Worm (Caenorhabditis elegans) whole organism, L2 larva: ENCODE data around the gene lin-18.

ENCODE experiments used
- C34F6.9 ChIP-seq: fragments of 150-350 bp; optimal IDR thresholded peaks from 2 replicates; lab custom pipeline; 2014; ENCODE audit warnings: missing biosample characterization, missing genetic modification characterization
- F13H6.1 ChIP-seq: sonication (generic microtip); optimal IDR thresholded peaks from 2 replicates; lab custom pipeline; 2016; ENCODE audit warnings: missing genetic modification characterization, missing compliant biosample characterization
- R02D3.7 ChIP-seq: fragments of 150-350 bp; optimal IDR thresholded peaks from 2 replicates; lab custom pipeline; 2014; ENCODE audit warnings: missing biosample characterization, missing genetic modification characterization
- Y55F3AM.14 ChIP-seq: fragments of 200-800 bp; sonication (Bioruptor generic); optimal IDR thresholded peaks from 2 replicates; lab custom pipeline; 2018; ENCODE audit warnings: mild to moderate bottlenecking, missing genetic modification characterization, missing compliant biosample characterization
- ZK546.5 ChIP-seq: sonication (generic microtip); optimal IDR thresholded peaks from 2 replicates; lab custom pipeline; 2017; ENCODE audit warnings: missing biosample characterization, missing genetic modification characterization
- aly-2 ChIP-seq: fragments of 150-350 bp; optimal IDR thresholded peaks from 2 replicates; lab custom pipeline; 2014; ENCODE audit warnings: missing biosample characterization, missing genetic modification characterization
- ama-1 ChIP-seq: fragments of 150-350 bp; optimal IDR thresholded peaks from 2 replicates; lab custom pipeline; 2018; ENCODE audit warnings: inconsistent platforms
- ceh-16 ChIP-seq: fragments of 150-350 bp; optimal IDR thresholded peaks from 2 replicates; lab custom pipeline; 2014; ENCODE audit warnings: missing biosample characterization, missing genetic modification characterization
- ceh-82 ChIP-seq: fragments of 150-350 bp; optimal IDR thresholded peaks from 2 replicates; lab custom pipeline; 2014; ENCODE audit warnings: missing biosample characterization, missing genetic modification characterization
- crh-2 ChIP-seq: sonication (generic microtip); optimal IDR thresholded peaks from 2 replicates; lab custom pipeline; 2017; ENCODE audit warnings: missing biosample characterization, missing genetic modification characterization
- dmd-4 ChIP-seq: sonication (generic microtip); optimal IDR thresholded peaks from 2 replicates; lab custom pipeline; 2017; ENCODE audit warnings: missing biosample characterization, missing genetic modification characterization
- egl-27 ChIP-seq: sonication (generic microtip); optimal IDR thresholded peaks from 3 replicates; lab custom pipeline; 2017; ENCODE audit warnings: missing biosample characterization, missing genetic modification reagents, missing genetic modification characterization
- fos-1 ChIP-seq: fragments of 150-350 bp; optimal IDR thresholded peaks from 2 replicates; lab custom pipeline; 2014; ENCODE audit warnings: missing biosample characterization, missing genetic modification characterization
- gmeb-1 ChIP-seq: fragments of 150-350 bp; optimal IDR thresholded peaks from 2 replicates; lab custom pipeline; 2014; ENCODE audit warnings: missing biosample characterization, missing genetic modification characterization
- lin-11 ChIP-seq: fragments of 150-350 bp; sonication (generic microtip); optimal IDR thresholded peaks from 2 replicates; lab custom pipeline; 2014; ENCODE audit warnings: missing biosample characterization, missing genetic modification characterization, inconsistent platforms, mixed read lengths
- lin-13 ChIP-seq: fragments of 150-350 bp; optimal IDR thresholded peaks from 2 replicates; lab custom pipeline; 2014; ENCODE audit warnings: missing biosample characterization, missing genetic modification reagents, missing genetic modification characterization
- lin-39 ChIP-seq: fragments of 150-350 bp; optimal IDR thresholded peaks from 2 replicates; lab custom pipeline; 2014; ENCODE audit warnings: missing biosample characterization, missing genetic modification reagents, missing genetic modification characterization
- lsy-2 ChIP-seq, 2 experiments: fragments of 150-350 bp in 1 of 2; sonication (generic microtip) in 1 of 2; optimal IDR thresholded peaks; 2 replicates each; lab custom pipeline; 2014 to 2017; ENCODE audit warnings: missing biosample characterization in 2 of 2, missing genetic modification characterization in 2 of 2
- mab-5 ChIP-seq: fragments of 150-350 bp; optimal IDR thresholded peaks from 2 replicates; lab custom pipeline; 2014; ENCODE audit warnings: missing biosample characterization, missing genetic modification characterization
- mbf-1 ChIP-seq: sonication (generic microtip); optimal IDR thresholded peaks from 2 replicates; lab custom pipeline; 2017; ENCODE audit warnings: missing biosample characterization, missing genetic modification characterization
- mdl-1 ChIP-seq, 2 experiments: fragments of 150-350 bp in 1 of 2; sonication (generic microtip) in 1 of 2; optimal IDR thresholded peaks; 2 replicates each; lab custom pipeline; 2017; ENCODE audit warnings: missing biosample characterization in 2 of 2, missing genetic modification characterization in 2 of 2
- nhr-10 ChIP-seq: sonication (generic microtip); optimal IDR thresholded peaks from 2 replicates; lab custom pipeline; 2017; ENCODE audit warnings: missing biosample characterization, missing genetic modification characterization
- nhr-129 ChIP-seq: fragments of 150-350 bp; optimal IDR thresholded peaks from 2 replicates; lab custom pipeline; 2014; ENCODE audit warnings: missing biosample characterization, missing genetic modification characterization
- nhr-21 ChIP-seq: fragments of 150-350 bp; optimal IDR thresholded peaks from 2 replicates; lab custom pipeline; 2014; ENCODE audit warnings: missing biosample characterization, missing genetic modification characterization
- nhr-23 ChIP-seq: fragments of 150-350 bp; optimal IDR thresholded peaks from 2 replicates; lab custom pipeline; 2014; ENCODE audit warnings: missing biosample characterization, missing genetic modification reagents, missing genetic modification characterization
- nhr-237 ChIP-seq: fragments of 150-350 bp; optimal IDR thresholded peaks from 2 replicates; lab custom pipeline; 2014; ENCODE audit warnings: missing biosample characterization, missing genetic modification characterization
- nhr-6 ChIP-seq: fragments of 150-350 bp; optimal IDR thresholded peaks from 2 replicates; lab custom pipeline; 2014; ENCODE audit warnings: missing biosample characterization, missing genetic modification characterization
- nhr-77 ChIP-seq: fragments of 150-350 bp; optimal IDR thresholded peaks from 2 replicates; lab custom pipeline; 2014; ENCODE audit warnings: missing biosample characterization, missing genetic modification characterization
- sem-4 ChIP-seq: fragments of 150-350 bp; optimal IDR thresholded peaks from 2 replicates; lab custom pipeline; 2014; ENCODE audit warnings: missing biosample characterization, missing genetic modification reagents, missing genetic modification characterization
- skn-1 ChIP-seq: sonication (generic microtip); optimal IDR thresholded peaks from 2 replicates; lab custom pipeline; 2017; ENCODE audit warnings: missing biosample characterization, missing genetic modification characterization
- sma-3 ChIP-seq: sonication (generic microtip); optimal IDR thresholded peaks from 2 replicates; lab custom pipeline; 2016; ENCODE audit warnings: missing genetic modification reagents, missing genetic modification characterization, missing compliant biosample characterization
- sma-9 ChIP-seq, 2 experiments: fragments of 150-350 bp in 1 of 2; sonication (generic microtip) in 1 of 2; optimal IDR thresholded peaks; 2 replicates each; lab custom pipeline; 2014 to 2016; ENCODE audit warnings: missing genetic modification characterization in 2 of 2, mild to moderate bottlenecking in 1 of 2, missing biosample characterization in 1 of 2, missing compliant biosample characterization in 1 of 2, missing genetic modification reagents in 1 of 2, moderate library complexity in 1 of 2
- unc-55 ChIP-seq: fragments of 150-350 bp; sonication (generic microtip); optimal IDR thresholded peaks from 3 replicates; lab custom pipeline; 2014; ENCODE audit warnings: missing biosample characterization, missing genetic modification reagents, missing genetic modification characterization
- unc-62 ChIP-seq: fragments of 150-350 bp; optimal IDR thresholded peaks from 2 replicates; lab custom pipeline; 2014; ENCODE audit warnings: missing biosample characterization, missing genetic modification reagents, missing genetic modification characterization
- zag-1 ChIP-seq: fragments of 150-350 bp; optimal IDR thresholded peaks from 2 replicates; lab custom pipeline; 2014; ENCODE audit warnings: missing biosample characterization, missing genetic modification characterization
- ztf-1 ChIP-seq: fragments of 200-800 bp; sonication (Bioruptor generic); conservative IDR thresholded peaks from 2 replicates; pipeline ENCODE4 v1.3.6; 2022; ENCODE audit warnings: missing genetic modification characterization, missing compliant biosample characterization
- ztf-4 ChIP-seq: fragments of 150-350 bp; optimal IDR thresholded peaks from 2 replicates; lab custom pipeline; 2014; ENCODE audit warnings: missing biosample characterization, missing genetic modification characterization

Gene lin-18

ce11 chrX:3969353-3969752 is 11.0 kb downstream of the lin-18 start:
- TF ChIP-seq nhr-237 = no peak
- TF ChIP-seq crh-2 = peak; percentile 25
- peak; percentile 49 for TF ChIP-seq nhr-129 (tag; lab: Kevin White, UChicago)
- TF ChIP-seq sma-9 (GFP tag; optimal IDR thresholded peaks at IDR 0.05; lab: Kevin White, UChicago) = peak; percentile 18
- TF ChIP-seq sma-9 (tag; optimal IDR thresholded peaks at IDR 0.05; lab: Kevin White, UChicago) = no peak
- TF ChIP-seq lin-11 (tag; lab: Kevin White, UChicago) = no peak

ce11 chrX:3969980-3970403 is 11.6 kb downstream of the lin-18 start:
- TF ChIP-seq crh-2 = peak; percentile 84
- peak; percentile 67 for TF ChIP-seq lin-13 (GFP tag; lab: Kevin White, UChicago)
- TF ChIP-seq dmd-4 (tag; lab: Kevin White, UChicago) = no peak
- TF ChIP-seq mbf-1 (tag; lab: Kevin White, UChicago) = no peak
- TF ChIP-seq skn-1 (tag; lab: Kevin White, UChicago) = no peak
- peak; percentile 47 for TF ChIP-seq C34F6.9
- no peak for TF ChIP-seq nhr-77 (tag; lab: Kevin White, UChicago)
- TF ChIP-seq nhr-23 = no peak
- TF ChIP-seq zag-1 (tag; lab: Kevin White, UChicago) = peak; percentile 37
- TF ChIP-seq ceh-82 = no peak
- TF ChIP-seq mab-5 (tag; lab: Kevin White, UChicago) = peak; percentile 67
- no peak for TF ChIP-seq ztf-1
- TF ChIP-seq gmeb-1 = peak; percentile 67
- TF ChIP-seq ZK546.5 (tag; lab: Kevin White, UChicago) = no peak
- peak; percentile 59 for TF ChIP-seq egl-27 (tag; lab: Kevin White, UChicago)
- TF ChIP-seq lsy-2 (tag; optimal IDR thresholded peaks at IDR 0.05; lab: Kevin White, UChicago) = peak in 1 of 2 experiments; percentile 69
- TF ChIP-seq aly-2 (tag; lab: Kevin White, UChicago) = no peak
- TF ChIP-seq nhr-21 (tag; lab: Kevin White, UChicago) = peak; percentile 48
- TF ChIP-seq ama-1 (lab: Kevin White, UChicago) = no peak
- no peak for TF ChIP-seq sem-4
- TF ChIP-seq fos-1 (tag; lab: Kevin White, UChicago) = peak; percentile 70
- peak; percentile 89 for TF ChIP-seq nhr-129 (tag; lab: Kevin White, UChicago)
- no peak for TF ChIP-seq ceh-16 (tag; lab: Kevin White, UChicago)
- TF ChIP-seq ztf-4 = no peak
- peak; percentile 68 for TF ChIP-seq lin-11 (tag; lab: Kevin White, UChicago)
- no peak for TF ChIP-seq lin-39 (tag; lab: Kevin White, UChicago)
- TF ChIP-seq unc-62 (GFP tag; lab: Kevin White, UChicago) = no peak
- TF ChIP-seq sma-9 (GFP tag; optimal IDR thresholded peaks at IDR 0.05; lab: Kevin White, UChicago) = peak; percentile 72
- no peak for TF ChIP-seq sma-9 (tag; optimal IDR thresholded peaks at IDR 0.05; lab: Kevin White, UChicago)
- TF ChIP-seq sma-3 (GFP tag; lab: Kevin White, UChicago) = peak; percentile 76
- TF ChIP-seq nhr-10 (tag; lab: Kevin White, UChicago) = no peak
- TF ChIP-seq nhr-6 (tag; lab: Kevin White, UChicago) = no peak
- peak; percentile 68 for TF ChIP-seq F13H6.1 (tag; lab: Kevin White, UChicago)
- peak in 1 of 2 experiments; percentile 44 for TF ChIP-seq mdl-1 (tag; optimal IDR thresholded peaks at IDR 0.05; lab: Kevin White, UChicago)
- TF ChIP-seq unc-55 (GFP tag; lab: Kevin White, UChicago) = peak; percentile 59

DNA sequence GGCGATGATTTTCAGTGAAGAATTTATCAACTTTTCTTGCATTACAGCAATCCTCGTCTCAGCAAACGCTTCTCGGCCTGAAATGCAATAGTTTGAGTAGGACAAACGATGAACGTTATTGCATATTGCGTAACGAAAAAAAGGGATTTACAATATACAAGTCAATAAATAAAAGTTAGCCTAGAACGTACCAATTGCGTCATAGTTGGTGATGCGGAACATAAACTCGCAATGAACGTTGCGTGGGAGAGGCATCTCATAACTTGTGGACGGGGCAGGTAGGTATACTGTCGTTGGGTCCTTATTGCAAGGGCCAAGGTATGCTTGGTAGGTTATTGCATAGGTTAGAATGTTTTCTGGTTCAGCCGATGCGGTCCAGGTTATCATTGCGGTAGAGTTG is 12.4 kb downstream of the lin-18 start:
- no peak for TF ChIP-seq nhr-23
- TF ChIP-seq nhr-237 = no peak
- no peak for TF ChIP-seq Y55F3AM.14 (GFP tag; lab: Kevin White, UChicago)
- no peak for TF ChIP-seq R02D3.7 (tag; lab: Kevin White, UChicago)
- TF ChIP-seq lin-11 (tag; lab: Kevin White, UChicago) = no peak
- TF ChIP-seq lin-39 (tag; lab: Kevin White, UChicago) = no peak

DNA sequence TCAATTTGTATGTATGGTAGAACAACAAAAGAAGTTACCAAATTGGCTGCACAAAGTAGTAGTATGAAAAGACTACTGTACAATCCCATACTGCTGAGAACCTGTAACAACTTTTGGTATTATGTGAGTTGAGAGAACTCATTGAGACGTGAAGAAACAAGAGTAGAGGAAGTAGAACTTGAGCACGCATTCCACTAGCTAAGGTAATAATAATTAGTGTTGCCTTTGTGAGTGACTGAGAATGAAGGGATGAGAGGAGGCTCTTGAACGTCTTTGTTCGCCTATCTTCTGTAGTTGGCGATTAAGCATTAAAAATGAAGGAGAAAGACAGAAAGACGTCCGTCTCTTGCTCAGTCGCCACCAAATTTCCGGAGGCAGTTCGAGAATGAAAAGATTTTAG is 15.2 kb downstream of the lin-18 start, which contains the start of gene C16B8.4:
TSS of gene C16B8.4 (minus strand) at position 101 of the 400 bp plus-strand sequence.
- TF ChIP-seq ama-1 (lab: Kevin White, UChicago) (no peak), unc-62 (GFP tag; lab: Kevin White, UChicago) (no peak), gmeb-1 (no peak), ztf-4 (no peak), mbf-1 (tag; lab: Kevin White, UChicago) (no peak)
- TF ChIP-seq, all 48 proteins: peak for 0
